Fruit fly (Drosophila melanogaster) whole organism, prepupa: ENCODE measurements around the gene Ptip.

ENCODE experiments used
- Blimp-1 ChIP-seq: fragments of 200-800 bp; sonication (Bioruptor generic); optimal IDR thresholded peaks from 3 replicates; lab custom pipeline; 2017; ENCODE audit warnings: missing biosample characterization, missing genetic modification characterization, mild to moderate bottlenecking, moderate library complexity, missing genetic modification reagents
- CG10631 ChIP-seq: fragments of 200-800 bp; sonication (Bioruptor generic); optimal IDR thresholded peaks from 2 replicates; lab custom pipeline; 2016; ENCODE audit warnings: missing biosample characterization, missing genetic modification characterization
- CG15336 ChIP-seq: fragments of 200-800 bp; sonication (Bioruptor generic); IDR thresholded peaks from 2 replicates; pipeline ENCODE4 v1.3.6; 2022; ENCODE audit warnings: missing biosample characterization, missing genetic modification characterization
- CG1621 ChIP-seq: fragments of 200-800 bp; sonication (Bioruptor generic); optimal IDR thresholded peaks from 3 replicates; lab custom pipeline; 2018; ENCODE audit warnings: missing biosample characterization, mild to moderate bottlenecking, missing genetic modification characterization
- CG16779 ChIP-seq: fragments of 200-800 bp; sonication (Bioruptor generic); optimal IDR thresholded peaks from 3 replicates; lab custom pipeline; 2017; ENCODE audit warnings: missing biosample characterization, mild to moderate bottlenecking, missing genetic modification characterization
- CG34406 ChIP-seq: fragments of 200-800 bp; sonication (Bioruptor generic); optimal IDR thresholded peaks from 3 replicates; lab custom pipeline; 2016; ENCODE audit warnings: missing biosample characterization, missing genetic modification characterization
- CG4318 ChIP-seq: fragments of 200-800 bp; sonication (Bioruptor generic); optimal IDR thresholded peaks from 3 replicates; lab custom pipeline; 2017; ENCODE audit warnings: missing biosample characterization, mild to moderate bottlenecking, missing genetic modification characterization
- CG6163 ChIP-seq: fragments of 200-800 bp; sonication (Bioruptor generic); IDR thresholded peaks from 3 replicates; pipeline ENCODE4 v1.3.6; 2022; ENCODE audit warnings: missing biosample characterization, missing genetic modification characterization
- CG6808 ChIP-seq: fragments of 200-800 bp; sonication (Bioruptor generic); optimal IDR thresholded peaks from 3 replicates; lab custom pipeline; 2017; ENCODE audit warnings: missing biosample characterization, missing genetic modification characterization, mild to moderate bottlenecking, moderate library complexity, missing genetic modification reagents
- CG6854 ChIP-seq: fragments of 200-800 bp; sonication (Bioruptor generic); optimal IDR thresholded peaks from 2 replicates; lab custom pipeline; 2017; ENCODE audit warnings: missing biosample characterization, mild to moderate bottlenecking, missing genetic modification characterization
- CG8119 ChIP-seq: fragments of 200-800 bp; sonication (Bioruptor generic); IDR thresholded peaks from 3 replicates; pipeline ENCODE4 v1.3.6; 2022; ENCODE audit warnings: missing biosample characterization, missing genetic modification characterization
- CG9139 ChIP-seq: fragments of 200-800 bp; sonication (Bioruptor generic); optimal IDR thresholded peaks from 3 replicates; lab custom pipeline; 2017; ENCODE audit warnings: missing biosample characterization, mild to moderate bottlenecking, missing genetic modification characterization
- Eip75B ChIP-seq: fragments of 200-800 bp; sonication (Bioruptor generic); optimal IDR thresholded peaks from 3 replicates; lab custom pipeline; 2016; ENCODE audit warnings: missing biosample characterization, missing genetic modification characterization
- Eip78C ChIP-seq: fragments of 200-800 bp; sonication (Bioruptor generic); peaks from one replicate; lab custom pipeline; 2016; ENCODE audit warnings: missing biosample characterization, missing genetic modification characterization
- Eip93F ChIP-seq: fragments of 200-800 bp; sonication (Bioruptor generic); optimal IDR thresholded peaks from 2 replicates; lab custom pipeline; 2016; ENCODE audit warnings: missing biosample characterization, mild to moderate bottlenecking, missing genetic modification characterization
- Ets96B ChIP-seq: fragments of 200-800 bp; optimal IDR thresholded peaks from 2 replicates; lab custom pipeline; 2019; ENCODE audit warnings: missing biosample characterization, mild to moderate bottlenecking, missing genetic modification characterization, moderate library complexity
- Gug ChIP-seq: fragments of 200-800 bp; sonication (Bioruptor generic); IDR thresholded peaks from 2 replicates; pipeline ENCODE4 v1.3.6; 2022; ENCODE audit warnings: missing biosample characterization, missing genetic modification characterization
- Hr38 ChIP-seq: sonication (Bioruptor generic); optimal IDR thresholded peaks from 2 replicates; lab custom pipeline; 2016; ENCODE audit warnings: missing biosample characterization, missing genetic modification characterization
- Hr39 ChIP-seq: fragments of 200-800 bp; sonication (Bioruptor generic); optimal IDR thresholded peaks from 2 replicates; lab custom pipeline; 2016; ENCODE audit warnings: missing biosample characterization, missing genetic modification characterization
- Hr4 ChIP-seq: fragments of 200-800 bp; sonication (Bioruptor generic); optimal IDR thresholded peaks from 3 replicates; lab custom pipeline; 2016; ENCODE audit warnings: missing biosample characterization, missing genetic modification characterization
- Sox14 ChIP-seq: fragments of 200-800 bp; sonication (Bioruptor generic); optimal IDR thresholded peaks from 3 replicates; lab custom pipeline; 2016; ENCODE audit warnings: missing biosample characterization, missing genetic modification characterization
- achi ChIP-seq: fragments of 200-800 bp; sonication (Bioruptor generic); optimal IDR thresholded peaks from 3 replicates; lab custom pipeline; 2016; ENCODE audit warnings: missing biosample characterization, missing genetic modification characterization
- dac ChIP-seq: fragments of 200-800 bp; sonication (Bioruptor generic); optimal IDR thresholded peaks from 2 replicates; lab custom pipeline; 2017; ENCODE audit warnings: missing biosample characterization, mild to moderate bottlenecking, missing genetic modification characterization
- eg ChIP-seq: fragments of 200-800 bp; sonication (Bioruptor generic); IDR thresholded peaks from 3 replicates; pipeline ENCODE4 v1.3.6; 2022; ENCODE audit warnings: missing biosample characterization, missing genetic modification characterization
- fkh ChIP-seq: fragments of 200-800 bp; sonication (Bioruptor generic); optimal IDR thresholded peaks from 3 replicates; lab custom pipeline; 2017; ENCODE audit warnings: missing biosample characterization, mild to moderate bottlenecking, missing genetic modification characterization, moderate library complexity
- lz ChIP-seq: fragments of 200-800 bp; sonication (Bioruptor generic); optimal IDR thresholded peaks from 3 replicates; lab custom pipeline; 2016; ENCODE audit warnings: missing biosample characterization, missing genetic modification characterization
- net ChIP-seq: fragments of 200-800 bp; sonication (Bioruptor generic); optimal IDR thresholded peaks from 3 replicates; lab custom pipeline; 2016; ENCODE audit warnings: missing biosample characterization, missing genetic modification characterization
- salr ChIP-seq, 2 experiments: fragments of 200-800 bp; sonication (Bioruptor generic); optimal IDR thresholded peaks; 3 replicates each; lab custom pipeline; 2016 to 2018; ENCODE audit warnings: missing biosample characterization in 2 of 2, missing genetic modification characterization in 2 of 2, mild to moderate bottlenecking in 1 of 2
- ss ChIP-seq, 2 experiments: fragments of 200-800 bp; sonication (Bioruptor generic); optimal IDR thresholded peaks; 2 replicates in 1 of 2; 3 replicates in 1 of 2; lab custom pipeline; 2017 to 2018; ENCODE audit warnings: mild to moderate bottlenecking in 2 of 2, missing biosample characterization in 2 of 2, missing genetic modification characterization in 2 of 2, moderate library complexity in 1 of 2
- vri ChIP-seq: fragments of 200-800 bp; sonication (Bioruptor generic); optimal IDR thresholded peaks from 3 replicates; lab custom pipeline; 2016; ENCODE audit warnings: missing biosample characterization, mild to moderate bottlenecking, missing genetic modification characterization

The Ptip gene

DNA sequence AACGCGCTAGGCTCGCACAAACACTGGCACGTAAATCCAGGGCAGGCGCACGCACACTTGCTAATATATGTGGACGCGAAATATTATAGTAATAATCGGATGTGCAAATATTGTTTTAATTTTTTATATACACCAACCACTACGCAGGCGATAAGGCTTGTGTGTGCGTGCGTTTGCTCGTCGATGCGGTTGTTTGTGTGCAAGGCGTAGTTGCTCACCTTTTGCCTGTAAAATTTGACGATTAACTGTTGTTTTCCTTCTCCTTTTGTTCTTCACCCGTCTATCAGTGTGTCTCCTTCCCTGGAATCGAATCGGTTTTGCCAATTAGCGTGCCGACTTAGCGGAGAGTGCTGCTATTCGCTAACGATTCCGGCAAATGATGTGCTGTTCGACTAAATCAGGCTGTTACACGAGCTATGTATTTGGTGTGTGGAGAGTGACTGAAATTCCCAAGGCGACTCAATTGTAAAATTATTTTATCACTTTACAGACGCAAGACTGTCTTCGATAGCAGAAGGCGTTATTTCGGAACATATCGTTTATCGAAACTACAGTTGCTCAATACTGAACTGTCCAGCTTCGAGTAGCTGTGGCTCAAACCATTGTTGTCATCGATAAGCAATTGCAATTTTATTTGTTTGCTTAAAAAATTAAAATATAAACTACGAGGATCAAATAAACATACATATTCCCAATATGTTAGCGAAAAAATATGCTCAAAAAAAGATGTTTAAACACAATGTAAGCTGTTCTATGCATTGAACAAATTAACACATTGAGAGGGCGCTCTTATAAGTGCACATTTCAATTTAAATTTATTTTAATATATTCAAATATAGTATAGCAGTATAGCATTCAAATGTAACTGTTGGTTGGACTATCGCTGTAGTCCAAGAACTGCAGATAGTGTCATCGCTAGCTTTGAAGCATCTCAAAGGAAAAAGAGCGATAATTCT is 2.5 kb upstream of the Ptip start, which contains the start of the genes CG6650 and endos (continued):
- TF ChIP-seq Ets96B (tag; lab: Kevin White, UChicago), result no peak
- TF ChIP-seq Hr4 (GFP tag; lab: Kevin White, UChicago), result peak; percentile 44
- peak; percentile 18 for TF ChIP-seq Hr39 (GFP tag; lab: Kevin White, UChicago)
- peak; percentile 41 for TF ChIP-seq Eip93F (GFP tag; lab: Kevin White, UChicago)
- peak; percentile 52 for TF ChIP-seq Sox14 (GFP tag; lab: Kevin White, UChicago)
- TF ChIP-seq Eip78C, result peak; percentile 74
- peak; percentile 54 for TF ChIP-seq vri (GFP tag; lab: Kevin White, UChicago)
- TF ChIP-seq ss (GFP tag; optimal IDR thresholded peaks at IDR 0.05; lab: Kevin White, UChicago), result peak; percentile 64
- TF ChIP-seq CG34406 (GFP tag; lab: Kevin White, UChicago), result peak; percentile 14
- peak; percentile 35 for TF ChIP-seq CG9139 (GFP tag; lab: Kevin White, UChicago)
- TF ChIP-seq CG6854 (GFP tag; lab: Kevin White, UChicago), result peak; percentile 11
- TF ChIP-seq CG1621 (tag; lab: Kevin White, UChicago), result peak; percentile 24
- peak; percentile 46 for TF ChIP-seq CG10631 (GFP tag; lab: Kevin White, UChicago)
- TF ChIP-seq lz, result peak; percentile 12
- peak; percentile 4 for TF ChIP-seq dac (GFP tag; lab: Kevin White, UChicago)
- peak; percentile 65 for TF ChIP-seq CG16779 (tag; lab: Kevin White, UChicago)
- TF ChIP-seq CG4318 (GFP tag; lab: Kevin White, UChicago), result no peak
- TF ChIP-seq fkh (GFP tag; lab: Kevin White, UChicago), result peak; percentile 81
- no peak for TF ChIP-seq Eip75B
- no peak for TF ChIP-seq Gug
- TF ChIP-seq, all 60 proteins: peak for 33

DNA sequence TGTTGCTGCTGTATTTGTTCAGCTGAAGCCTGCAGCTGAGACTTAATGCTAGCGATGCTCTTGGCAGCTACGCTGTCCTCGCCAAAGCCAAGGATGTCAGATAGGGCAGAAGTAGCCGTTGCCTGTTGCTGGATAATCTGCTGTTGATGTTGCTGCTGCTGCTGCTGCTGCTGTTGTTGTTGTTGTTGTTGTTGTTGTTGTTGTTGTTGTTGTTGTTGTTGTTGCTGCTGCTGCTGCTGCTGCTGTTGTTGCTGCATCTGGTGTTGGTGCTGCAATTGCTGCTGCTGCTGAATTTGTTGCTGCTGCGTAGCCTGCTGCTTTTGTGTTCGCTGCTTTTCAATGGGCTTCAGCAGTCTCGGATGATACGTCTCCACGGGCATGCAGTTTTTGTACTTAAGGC is 1.4 kb downstream of the Ptip start:
- TF ChIP-seq Hr4 (GFP tag; lab: Kevin White, UChicago) (no peak), net (no peak)

- TF ChIP-seq CG6808 (GFP tag; lab: Kevin White, UChicago) (no peak), Hr38 (GFP tag; lab: Kevin White, UChicago) (no peak), Gug (no peak)
Observed at dm6 chr3L:14025736-14026135, 3.2 kb downstream of the Ptip start.

dm6 chr3L:14006704-14007126 is 22.2 kb downstream of the Ptip start:
- no peak for TF ChIP-seq salr (GFP tag; optimal IDR thresholded peaks at IDR 0.05; lab: Kevin White, UChicago)
- TF ChIP-seq Blimp-1 (GFP tag; lab: Kevin White, UChicago), result no peak
- peak; percentile 55; the same call in 2 of the 3 replicates for TF ChIP-seq eg
- no peak for TF ChIP-seq achi (GFP tag; lab: Kevin White, UChicago)
- peak; percentile 45 for TF ChIP-seq CG15336 (GFP tag; lab: Robert Waterston, UW)
- peak; percentile 84 for TF ChIP-seq CG6163 (GFP tag; lab: Robert Waterston, UW)
- TF ChIP-seq Gug, result no peak
- TF ChIP-seq CG8119 (GFP tag; lab: Robert Waterston, UW), result peak; percentile 60; the same call in 2 of the 3 replicates
- TF ChIP-seq vri (GFP tag; lab: Kevin White, UChicago), result peak; percentile 100
- no peak for TF ChIP-seq Eip93F (GFP tag; lab: Kevin White, UChicago)

dm6 chr3L:14005627-14006287 is 23.2 kb downstream of the Ptip start:
- peak; percentile 23; the same call in 1 of the 3 replicates for TF ChIP-seq CG6163 (GFP tag; lab: Robert Waterston, UW)
- TF ChIP-seq Hr39 (GFP tag; lab: Kevin White, UChicago), result no peak
- 0 out of 3 replicates have a peak, but pooled peaks have one; percentile 6 for TF ChIP-seq eg
